Worm (Caenorhabditis elegans) whole organism, L1 larva: ENCODE results near the gene mtm-5.

Experiments used
- ama-1 ChIP-seq: fragments of 150-350 bp; optimal IDR thresholded peaks from 2 replicates; lab custom pipeline; 2014
- blmp-1 ChIP-seq: fragments of 150-350 bp; optimal IDR thresholded peaks from 2 replicates; lab custom pipeline; 2014; ENCODE audit warnings: missing biosample characterization, missing genetic modification characterization
- nhr-11 ChIP-seq: fragments of 150-350 bp; optimal IDR thresholded peaks from 2 replicates; lab custom pipeline; 2014; ENCODE audit warnings: missing biosample characterization, missing genetic modification characterization
- nhr-76 ChIP-seq: sonication (generic microtip); optimal IDR thresholded peaks from 2 replicates; lab custom pipeline; 2017; ENCODE audit warnings: missing biosample characterization, missing genetic modification characterization

DNA sequence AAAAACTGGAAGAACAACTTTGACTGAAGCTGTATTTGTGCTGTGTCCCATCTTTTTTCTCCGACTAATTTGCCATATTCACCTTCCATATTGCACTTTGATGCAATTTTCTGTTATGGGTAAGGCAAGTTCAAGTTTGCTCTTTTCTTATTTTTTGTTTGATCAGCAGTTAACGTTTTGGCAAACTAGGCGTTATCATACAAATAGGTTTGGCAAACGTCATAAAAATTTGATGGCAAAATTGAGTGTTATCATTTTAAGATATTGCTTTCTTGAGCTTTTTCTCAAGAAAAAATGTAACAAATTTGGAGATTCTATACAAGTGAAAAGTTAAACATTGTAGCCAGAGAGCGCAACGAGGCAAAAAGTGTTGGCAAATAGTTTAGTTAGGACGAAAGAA, 18.8 kb upstream of the mtm-5 start:
- no peak for TF ChIP-seq ama-1 (lab: Kevin White, UChicago)
- no peak for TF ChIP-seq nhr-11
- no peak for TF ChIP-seq nhr-76 (tag; lab: Kevin White, UChicago)
- TF ChIP-seq blmp-1, result no peak
